Worm (Caenorhabditis elegans) whole organism, young adult: ENCODE data around the gene C14C10.1.

Experiments
- B0336.3 ChIP-seq: fragments of 200-800 bp; sonication (Bioruptor generic); IDR thresholded peaks from 2 replicates; pipeline ENCODE4 v1.3.6; 2022; ENCODE audit warnings: missing genetic modification characterization, missing compliant biosample characterization
- D2030.7 ChIP-seq: fragments of 200-800 bp; sonication (Bioruptor generic); IDR thresholded peaks from 2 replicates; pipeline ENCODE4 v1.3.6; 2022; ENCODE audit warnings: missing genetic modification reagents, missing genetic modification characterization, missing compliant biosample characterization
- F10E7.11 ChIP-seq: sonication (generic microtip); optimal IDR thresholded peaks from 2 replicates; lab custom pipeline; 2017; ENCODE audit warnings: mild to moderate bottlenecking, missing genetic modification characterization, moderate library complexity, missing compliant biosample characterization
- F33H1.4 ChIP-seq: fragments of 200-800 bp; sonication (Bioruptor generic); IDR thresholded peaks from 2 replicates; pipeline ENCODE4 v1.3.6; 2022; ENCODE audit warnings: missing genetic modification reagents, missing genetic modification characterization, missing compliant biosample characterization
- F55B11.4 ChIP-seq: sonication (generic microtip); optimal IDR thresholded peaks from 2 replicates; lab custom pipeline; 2016; ENCODE audit warnings: missing compliant biosample characterization, missing genetic modification characterization, borderline replicate concordance; ENCODE audit not compliant: insufficient read depth
- T26A5.8 ChIP-seq: sonication (generic microtip); optimal IDR thresholded peaks from 2 replicates; lab custom pipeline; 2016; ENCODE audit warnings: missing genetic modification characterization, missing compliant biosample characterization
- Y53G8AR.9 ChIP-seq: fragments of 200-800 bp; sonication (Bioruptor generic); conservative IDR thresholded peaks from 2 replicates; pipeline ENCODE4 v1.3.6; 2022; ENCODE audit warnings: missing genetic modification reagents, missing genetic modification characterization, missing compliant biosample characterization
- Y67H2A.10 ChIP-seq: fragments of 200-800 bp; sonication (Bioruptor generic); conservative IDR thresholded peaks from 2 replicates; pipeline ENCODE4 v1.3.6; 2022; ENCODE audit warnings: missing genetic modification reagents, missing genetic modification characterization, missing compliant biosample characterization
- Y79H2A.3 ChIP-seq: fragments of 200-800 bp; sonication (Bioruptor generic); conservative IDR thresholded peaks from 2 replicates; pipeline ENCODE4 v1.3.6; 2022; ENCODE audit warnings: missing genetic modification reagents, missing genetic modification characterization, missing compliant biosample characterization
- ZK185.1 ChIP-seq: sonication (generic microtip); optimal IDR thresholded peaks from 2 replicates; lab custom pipeline; 2016; ENCODE audit warnings: mild to moderate bottlenecking, missing genetic modification characterization, missing compliant biosample characterization; ENCODE audit not compliant: poor library complexity, severe bottlenecking
- cebp-2 ChIP-seq: fragments of 200-800 bp; sonication (Bioruptor generic); IDR thresholded peaks from 2 replicates; pipeline ENCODE4 v1.3.6; 2022; ENCODE audit warnings: missing genetic modification characterization, missing compliant biosample characterization
- ceh-100 ChIP-seq: fragments of 200-800 bp; sonication (Bioruptor generic); IDR thresholded peaks from 2 replicates; pipeline ENCODE4 v1.3.6; 2022; ENCODE audit warnings: missing genetic modification reagents, missing genetic modification characterization, missing compliant biosample characterization
- chd-7 ChIP-seq: sonication (generic microtip); optimal IDR thresholded peaks from 2 replicates; lab custom pipeline; 2016; ENCODE audit warnings: mild to moderate bottlenecking, missing genetic modification characterization, moderate library complexity, missing compliant biosample characterization
- die-1 ChIP-seq: sonication (generic microtip); optimal IDR thresholded peaks from 2 replicates; lab custom pipeline; 2016; ENCODE audit warnings: missing genotype, mild to moderate bottlenecking, missing genetic modification characterization, missing compliant biosample characterization
- egl-18 ChIP-seq: fragments of 200-800 bp; sonication (Bioruptor generic); IDR thresholded peaks from 2 replicates; pipeline ENCODE4 v1.3.6; 2022; ENCODE audit warnings: missing genetic modification reagents, missing genetic modification characterization, missing compliant biosample characterization
- egl-44 ChIP-seq: fragments of 200-800 bp; sonication (Bioruptor generic); IDR thresholded peaks from 2 replicates; pipeline ENCODE4 v1.3.6; 2022; ENCODE audit warnings: missing genetic modification reagents, missing genetic modification characterization, missing compliant biosample characterization
- fkh-3 ChIP-seq: sonication (generic microtip); optimal IDR thresholded peaks from 2 replicates; lab custom pipeline; 2016; ENCODE audit warnings: mild to moderate bottlenecking, missing genetic modification characterization, missing compliant biosample characterization
- gei-17 ChIP-seq: fragments of 200-800 bp; sonication (Bioruptor generic); optimal IDR thresholded peaks from 2 replicates; lab custom pipeline; 2018; ENCODE audit warnings: mild to moderate bottlenecking, missing genetic modification characterization, missing compliant biosample characterization
- hlh-12 ChIP-seq: sonication (generic microtip); optimal IDR thresholded peaks from 2 replicates; lab custom pipeline; 2016; ENCODE audit warnings: missing genetic modification characterization, missing compliant biosample characterization
- hrde-1 ChIP-seq: sonication (generic microtip); optimal IDR thresholded peaks from 2 replicates; lab custom pipeline; 2016; ENCODE audit warnings: missing genetic modification characterization, mild to moderate bottlenecking, missing compliant biosample characterization, moderate library complexity, missing genotype, missing genetic modification reagents, borderline replicate concordance
- let-607 ChIP-seq, 2 experiments: fragments of 200-800 bp in 1 of 2; sonication (Bioruptor generic) in 1 of 2; sonication (generic microtip) in 1 of 2; optimal IDR thresholded peaks; 2 replicates each; lab custom pipeline; 2016 to 2018; ENCODE audit warnings: mild to moderate bottlenecking in 2 of 2, missing compliant biosample characterization in 2 of 2, missing genetic modification characterization in 2 of 2, moderate library complexity in 2 of 2, missing genotype in 1 of 2
- lin-35 ChIP-seq, 3 experiments: fragments of 150-350 bp in 2 of 3; sonication (generic microtip) in 1 of 3; optimal IDR thresholded peaks; 2 replicates each; lab custom pipeline; 2014 to 2018; ENCODE audit warnings: missing biosample characterization in 3 of 3, missing genetic modification characterization in 3 of 3, missing genetic modification reagents in 3 of 3
- lin-54 ChIP-seq: fragments of 200-800 bp; sonication (Bioruptor generic); optimal IDR thresholded peaks from 2 replicates; lab custom pipeline; 2018; ENCODE audit warnings: mild to moderate bottlenecking, missing genetic modification characterization, missing compliant biosample characterization
- madf-6 ChIP-seq: fragments of 200-800 bp; sonication (Bioruptor generic); IDR thresholded peaks from 2 replicates; pipeline ENCODE4 v1.3.6; 2022; ENCODE audit warnings: missing genetic modification reagents, missing genetic modification characterization, missing compliant biosample characterization
- madf-8 ChIP-seq: fragments of 200-800 bp; sonication (Bioruptor generic); conservative IDR thresholded peaks from 2 replicates; pipeline ENCODE4 v1.3.6; 2022; ENCODE audit warnings: missing genetic modification reagents, missing genetic modification characterization, missing compliant biosample characterization
- mxl-1 ChIP-seq: sonication (generic microtip); optimal IDR thresholded peaks from 2 replicates; lab custom pipeline; 2016; ENCODE audit warnings: missing genetic modification characterization, missing compliant biosample characterization
- nfya-2 ChIP-seq: fragments of 200-800 bp; sonication (Bioruptor generic); IDR thresholded peaks from 2 replicates; pipeline ENCODE4 v1.3.6; 2022; ENCODE audit warnings: missing genetic modification reagents, missing genetic modification characterization, missing compliant biosample characterization
- nfyb-1 ChIP-seq: fragments of 200-800 bp; sonication (Bioruptor generic); IDR thresholded peaks from 2 replicates; pipeline ENCODE4 v1.3.6; 2022; ENCODE audit warnings: missing genetic modification reagents, missing genetic modification characterization, missing compliant biosample characterization
- nhr-27 ChIP-seq: fragments of 200-800 bp; sonication (Bioruptor generic); optimal IDR thresholded peaks from 2 replicates; lab custom pipeline; 2018; ENCODE audit warnings: mild to moderate bottlenecking, missing genetic modification characterization, moderate library complexity, missing compliant biosample characterization
- nhr-80 ChIP-seq: sonication (generic microtip); optimal IDR thresholded peaks from 2 replicates; lab custom pipeline; 2016; ENCODE audit warnings: missing genetic modification characterization, missing compliant biosample characterization
- nhr-90 ChIP-seq: sonication (generic microtip); optimal IDR thresholded peaks from 2 replicates; lab custom pipeline; 2016; ENCODE audit warnings: missing genotype, mild to moderate bottlenecking, missing genetic modification characterization, missing compliant biosample characterization
- pha-4 ChIP-seq: fragments of 150-350 bp; sonication (generic microtip); optimal IDR thresholded peaks from 2 replicates; lab custom pipeline; 2014; ENCODE audit warnings: missing biosample characterization, missing genetic modification reagents, missing genetic modification characterization
- repo-1 ChIP-seq: sonication (generic microtip); optimal IDR thresholded peaks from 2 replicates; lab custom pipeline; 2017; ENCODE audit warnings: mild to moderate bottlenecking, missing genetic modification characterization, missing compliant biosample characterization
- snpc-1.3 ChIP-seq: sonication (generic microtip); optimal IDR thresholded peaks from 2 replicates; lab custom pipeline; 2017; ENCODE audit warnings: missing genetic modification characterization, mild to moderate bottlenecking, missing compliant biosample characterization, antibody characterized with exemption, moderate library complexity, missing genotype, missing genetic modification reagents; ENCODE audit not compliant: insufficient read depth
- somi-1 ChIP-seq: fragments of 200-800 bp; sonication (Bioruptor generic); optimal IDR thresholded peaks from 2 replicates; lab custom pipeline; 2018; ENCODE audit warnings: mild to moderate bottlenecking, missing genetic modification characterization, missing compliant biosample characterization
- tbp1 ChIP-seq: fragments of 200-800 bp; sonication (Bioruptor generic); optimal IDR thresholded peaks from 2 replicates; lab custom pipeline; 2018; ENCODE audit warnings: mild to moderate bottlenecking, missing genetic modification characterization, missing compliant biosample characterization
- unc-130 ChIP-seq: sonication (generic microtip); optimal IDR thresholded peaks from 2 replicates; lab custom pipeline; 2016; ENCODE audit warnings: missing genetic modification reagents, missing genetic modification characterization, missing compliant biosample characterization
- zim-3 ChIP-seq: sonication (generic microtip); optimal IDR thresholded peaks from 2 replicates; lab custom pipeline; 2017; ENCODE audit warnings: mild to moderate bottlenecking, missing genetic modification characterization, moderate library complexity, missing compliant biosample characterization
- ztf-25 ChIP-seq: fragments of 200-800 bp; sonication (Bioruptor generic); IDR thresholded peaks from 2 replicates; pipeline ENCODE4 v1.3.6; 2022; ENCODE audit warnings: missing genetic modification reagents, missing genetic modification characterization, missing compliant biosample characterization
- ztf-26 ChIP-seq: sonication (generic microtip); optimal IDR thresholded peaks from 2 replicates; lab custom pipeline; 2017; ENCODE audit warnings: missing genetic modification characterization, missing compliant biosample characterization

C14C10.1 gene

DNA sequence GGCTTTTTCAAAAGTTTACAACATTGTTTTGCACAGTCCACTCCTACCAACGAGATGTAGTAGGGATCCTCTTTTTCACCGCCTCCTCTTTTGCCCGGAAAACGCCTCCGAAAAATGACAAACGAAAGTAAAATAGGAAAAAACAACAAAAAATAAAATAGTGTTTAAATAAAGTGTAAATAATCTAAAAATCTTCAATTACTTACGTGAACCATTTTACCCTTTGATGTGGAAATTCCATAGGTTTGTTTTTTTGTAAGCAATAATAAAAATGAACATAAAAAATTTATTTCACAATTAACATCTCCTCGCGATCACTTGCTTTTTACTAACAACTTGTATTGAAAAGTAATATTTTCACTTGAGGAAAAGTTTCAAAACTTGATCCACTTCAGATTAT is at the start of gene C14C10.1:
C14C10.1 (plus strand) TSS at position 301 of the 400 bp plus-strand sequence.
- no peak for TF ChIP-seq cebp-2 (GFP tag; lab: Robert Waterston, UW)
- TF ChIP-seq egl-44 (GFP tag; lab: Robert Waterston, UW): no peak
- TF ChIP-seq ceh-100 (GFP tag; lab: Robert Waterston, UW): no peak
- TF ChIP-seq D2030.7 (GFP tag; lab: Robert Waterston, UW): no peak
- no peak for TF ChIP-seq ztf-25 (GFP tag; lab: Robert Waterston, UW)
- no peak for TF ChIP-seq lin-35 (GFP tag; optimal IDR thresholded peaks at IDR 0.05; lab: Kevin White, UChicago)
- TF ChIP-seq Y53G8AR.9 (GFP tag; lab: Robert Waterston, UW): no peak
- TF ChIP-seq Y79H2A.3 (GFP tag; lab: Robert Waterston, UW): no peak
- TF ChIP-seq gei-17: no peak
- no peak for TF ChIP-seq Y67H2A.10 (GFP tag; lab: Robert Waterston, UW)
- no peak for TF ChIP-seq nhr-90
- TF ChIP-seq unc-130 (GFP tag; lab: Kevin White, UChicago): no peak
- no peak for TF ChIP-seq chd-7 (tag; lab: Kevin White, UChicago)
- no peak for TF ChIP-seq lin-54 (GFP tag; lab: Kevin White, UChicago)
- TF ChIP-seq die-1: no peak
- no peak for TF ChIP-seq mxl-1

DNA sequence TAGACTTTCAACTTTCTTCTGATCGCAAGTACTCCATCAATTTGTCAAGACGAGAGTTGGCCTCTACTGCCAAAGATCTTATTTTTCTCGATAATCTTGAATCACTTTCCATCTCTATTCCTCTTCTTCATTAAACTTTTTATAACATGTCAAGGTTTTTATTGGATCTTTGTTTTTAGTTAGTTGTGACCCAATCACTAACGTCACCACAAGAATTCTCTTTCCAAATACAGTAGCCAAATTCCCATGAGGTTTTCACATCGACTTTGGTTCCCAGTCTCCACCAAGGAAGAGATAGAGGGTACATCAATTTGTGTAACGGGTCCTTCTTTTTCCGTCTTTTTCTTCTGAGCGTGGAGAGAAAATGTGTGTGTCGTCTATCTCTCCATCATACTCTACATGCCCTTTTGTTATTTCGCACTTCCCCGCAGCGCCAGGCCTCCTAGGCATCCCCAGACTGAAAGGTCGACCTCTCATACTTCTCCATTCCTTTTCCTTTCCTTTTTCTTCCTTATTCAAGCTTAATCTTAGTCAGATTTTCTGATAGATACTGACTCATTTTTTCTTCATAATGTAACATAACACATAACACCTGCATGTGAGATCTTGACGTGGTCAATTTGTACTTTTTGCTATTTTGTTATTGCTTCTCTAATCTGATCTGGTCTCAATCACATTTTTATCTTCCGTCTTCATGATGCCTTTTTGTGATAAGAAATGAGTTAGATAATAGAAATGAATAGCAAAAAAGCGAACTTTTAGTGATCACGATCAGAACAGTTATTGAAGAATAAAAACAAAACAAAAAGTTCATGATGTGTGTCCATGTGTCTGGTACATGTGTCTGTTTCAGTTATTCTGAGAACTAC is 48.9 kb upstream of the C14C10.1 start:
- no peak for TF ChIP-seq F33H1.4 (GFP tag; lab: Robert Waterston, UW)
- no peak for TF ChIP-seq tbp1 (GFP tag; lab: Kevin White, UChicago)
- TF ChIP-seq repo-1 (tag; lab: Kevin White, UChicago): no peak
- TF ChIP-seq ceh-100 (GFP tag; lab: Robert Waterston, UW): no peak
- no peak for TF ChIP-seq nhr-27 (tag; lab: Kevin White, UChicago)
- no peak for TF ChIP-seq gei-17
- TF ChIP-seq zim-3 (tag; lab: Kevin White, UChicago): no peak
- no peak for TF ChIP-seq hrde-1
- TF ChIP-seq egl-18 (GFP tag; lab: Robert Waterston, UW): no peak
- no peak for TF ChIP-seq madf-8 (GFP tag; lab: Robert Waterston, UW)
- TF ChIP-seq pha-4 (tag; lab: Kevin White, UChicago): no peak
- no peak for TF ChIP-seq nfya-2

DNA sequence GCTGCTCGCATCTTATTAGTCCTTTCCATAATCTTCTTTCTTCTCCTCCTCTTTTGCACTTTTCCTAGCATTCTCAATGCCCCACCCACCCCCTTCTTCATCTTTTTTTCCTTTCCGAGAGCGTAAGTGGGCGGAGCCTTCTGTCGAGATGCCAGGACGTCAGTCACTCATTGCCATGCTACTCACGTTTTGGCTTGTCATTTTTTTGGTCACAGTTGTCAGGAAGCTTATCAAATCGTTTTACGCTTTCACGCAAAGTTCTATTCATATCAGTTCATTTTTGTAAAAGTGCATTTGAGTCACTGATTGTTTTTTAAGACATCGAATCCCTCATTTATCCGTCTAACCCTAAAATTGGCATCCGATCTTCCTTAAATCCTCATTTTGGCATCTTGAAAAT is 48.1 kb upstream of the C14C10.1 start:
- no peak for TF ChIP-seq ztf-26 (tag; lab: Kevin White, UChicago)
- no peak for TF ChIP-seq madf-6
- no peak for TF ChIP-seq fkh-3 (tag; lab: Kevin White, UChicago)
- TF ChIP-seq hlh-12: no peak
- TF ChIP-seq nfyb-1 (GFP tag; lab: Robert Waterston, UW): no peak
- peak; percentile 13 for TF ChIP-seq ZK185.1 (tag; lab: Kevin White, UChicago)
- TF ChIP-seq F10E7.11 (tag; lab: Kevin White, UChicago): no peak
- no peak for TF ChIP-seq T26A5.8
- no peak for TF ChIP-seq let-607 (tag; optimal IDR thresholded peaks at IDR 0.05; lab: Kevin White, UChicago)
- no peak for TF ChIP-seq B0336.3 (GFP tag; lab: Robert Waterston, UW)
- peak; percentile 23 for TF ChIP-seq nhr-80 (tag; lab: Kevin White, UChicago)
- TF ChIP-seq F55B11.4 (tag; lab: Kevin White, UChicago): no peak
- no peak for TF ChIP-seq somi-1
- TF ChIP-seq lin-35 (GFP tag; optimal IDR thresholded peaks at IDR 0.05; lab: Kevin White, UChicago): no peak
- no peak for TF ChIP-seq snpc-1.3 (tag; lab: Kevin White, UChicago)
- TF ChIP-seq, all 124 proteins: peak for 2
